Worm (Caenorhabditis elegans): ENCODE data around the gene adt-1.
A peak's percentile ranks its signal among the peaks of the same experiment; 100 is the strongest.

adt-1 gene

DNA sequence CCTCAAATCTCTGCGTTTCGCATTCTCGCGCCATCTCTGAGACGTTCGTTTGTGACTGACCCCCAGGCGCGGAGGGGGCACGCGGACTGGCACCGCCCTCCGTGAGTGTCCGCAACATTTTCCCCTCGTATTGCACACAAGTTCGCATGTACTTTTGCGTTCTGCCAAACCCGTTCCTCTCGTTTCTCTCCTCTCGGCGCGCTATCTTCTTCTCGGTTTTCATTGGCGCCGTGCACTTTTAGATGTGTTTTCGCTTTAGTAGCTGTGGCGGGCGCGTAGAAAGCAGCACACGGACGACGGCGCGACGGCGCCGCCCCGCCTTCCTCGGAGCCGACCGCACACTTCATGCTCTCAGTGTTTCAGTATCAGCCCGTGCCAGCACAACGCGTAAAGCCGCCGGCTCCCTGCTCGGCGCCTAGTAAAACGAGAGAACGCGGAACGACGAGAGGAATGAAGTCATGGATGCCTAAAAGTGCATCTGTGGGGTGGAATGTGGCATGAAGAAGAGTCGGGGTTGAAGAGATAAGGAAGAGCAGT lies 23.2 kb upstream of the adt-1 start:
- TF ChIP-seq nhr-76 (tag; optimal IDR thresholded peaks at IDR 0.05) (no peak), unc-120 (tag; optimal IDR thresholded peaks at IDR 0.05; ENCODE audit: poor library complexity, severe bottlenecking) (no peak), ceh-43 (GFP tag; optimal IDR thresholded peaks at IDR 0.05) (no peak), elt-3 (tag; optimal IDR thresholded peaks at IDR 0.05) (no peak), mep-1 (tag; optimal IDR thresholded peaks at IDR 0.05) (no peak), nhr-12 (tag; optimal IDR thresholded peaks at IDR 0.05) (no peak), sptf-1 (tag; optimal IDR thresholded peaks at IDR 0.05) (no peak), cnd-1 (tag; optimal IDR thresholded peaks at IDR 0.05) (no peak), ham-2 (GFP tag; optimal IDR thresholded peaks at IDR 0.05) (no peak), drap-1 (GFP tag; optimal IDR thresholded peaks at IDR 0.05) (no peak), nhr-28 (tag; optimal IDR thresholded peaks at IDR 0.05) (no peak), flh-1 (GFP tag; optimal IDR thresholded peaks at IDR 0.05) (no peak), lin-32 (GFP tag; optimal IDR thresholded peaks at IDR 0.05) (no peak)

DNA sequence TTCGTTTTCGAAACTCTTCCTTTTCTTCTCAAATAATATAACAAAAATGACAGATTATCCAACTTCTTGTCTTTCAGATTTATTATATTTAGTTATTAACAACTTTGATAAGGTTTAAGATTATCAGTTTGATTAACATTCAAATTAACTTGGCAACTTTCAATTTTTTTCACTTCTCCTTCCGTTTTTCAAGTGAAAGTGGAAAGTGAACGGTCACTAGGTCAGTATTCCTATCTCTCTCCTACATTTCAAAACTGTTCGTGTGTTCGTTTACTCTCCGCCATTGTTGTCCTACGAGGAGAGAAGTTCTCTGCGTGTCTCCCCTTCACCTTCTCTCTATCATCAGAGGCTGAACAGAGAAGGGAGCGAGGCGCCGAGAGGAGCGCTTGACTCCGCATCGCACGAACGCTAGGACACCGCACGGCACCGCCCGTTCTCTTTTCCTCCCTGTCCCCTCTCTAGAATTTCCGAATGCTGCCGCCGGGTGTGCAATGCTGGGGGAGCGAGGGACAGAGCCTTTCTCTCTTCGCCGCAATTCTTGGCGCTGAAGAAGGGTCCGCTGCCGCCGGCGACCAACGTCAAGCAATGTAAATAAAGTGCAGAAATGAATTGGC lies 22.1 kb upstream of the adt-1 start:
- TF ChIP-seq mls-2 (tag; optimal IDR thresholded peaks at IDR 0.05) (no peak), blmp-1 (tag; optimal IDR thresholded peaks at IDR 0.05) (peak; percentile 79), ceh-39 (tag; optimal IDR thresholded peaks at IDR 0.05) (no peak), ham-2 (GFP tag; optimal IDR thresholded peaks at IDR 0.05) (peak; percentile 26), drap-1 (GFP tag; optimal IDR thresholded peaks at IDR 0.05) (no peak), snpc-4 (tag; optimal IDR thresholded peaks at IDR 0.05) (no peak), unc-39 (tag; optimal IDR thresholded peaks at IDR 0.05) (no peak), M03D4.4 (tag; optimal IDR thresholded peaks at IDR 0.05) (no peak), mab-5 (tag; optimal IDR thresholded peaks at IDR 0.05) (no peak), nhr-237 (tag; optimal IDR thresholded peaks at IDR 0.05) (no peak), sptf-1 (tag; optimal IDR thresholded peaks at IDR 0.05) (no peak), unc-120 (tag; optimal IDR thresholded peaks at IDR 0.05; ENCODE audit: poor library complexity, severe bottlenecking) (no peak), mep-1 (tag; optimal IDR thresholded peaks at IDR 0.05) (no peak), zip-8 (tag; optimal IDR thresholded peaks at IDR 0.05) (no peak)

DNA sequence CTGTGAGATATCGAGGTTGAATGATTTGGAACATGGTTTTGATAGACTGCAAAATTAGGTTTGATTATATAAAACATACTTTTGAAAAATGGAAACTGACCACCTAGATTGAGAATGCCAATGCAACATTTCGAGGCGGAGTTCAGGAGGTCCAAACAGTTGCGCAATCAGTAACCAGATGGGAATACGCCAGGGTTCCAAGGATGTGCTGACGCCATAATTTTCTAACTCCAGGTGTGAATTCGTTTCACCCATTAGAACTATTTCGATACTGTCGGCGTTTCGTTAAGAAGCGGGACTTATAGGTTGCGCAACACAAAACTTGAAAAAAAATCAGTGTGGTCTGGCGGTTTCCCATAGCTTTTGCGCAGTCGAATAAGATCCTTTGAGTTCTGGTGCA lies 18.8 kb upstream of the adt-1 start, which contains the start of gene C02B4.3:
Gene C02B4.3, minus strand, starts transcription at position 34 of the 400 bp plus-strand sequence.
- TF ChIP-seq M03D4.4 (tag; optimal IDR thresholded peaks at IDR 0.05) (no peak), pha-4 (tag; optimal IDR thresholded peaks at IDR 0.05) (no peak), zip-8 (tag; optimal IDR thresholded peaks at IDR 0.05) (peak; percentile 94), elt-3 (tag; optimal IDR thresholded peaks at IDR 0.05) (no peak)

DNA sequence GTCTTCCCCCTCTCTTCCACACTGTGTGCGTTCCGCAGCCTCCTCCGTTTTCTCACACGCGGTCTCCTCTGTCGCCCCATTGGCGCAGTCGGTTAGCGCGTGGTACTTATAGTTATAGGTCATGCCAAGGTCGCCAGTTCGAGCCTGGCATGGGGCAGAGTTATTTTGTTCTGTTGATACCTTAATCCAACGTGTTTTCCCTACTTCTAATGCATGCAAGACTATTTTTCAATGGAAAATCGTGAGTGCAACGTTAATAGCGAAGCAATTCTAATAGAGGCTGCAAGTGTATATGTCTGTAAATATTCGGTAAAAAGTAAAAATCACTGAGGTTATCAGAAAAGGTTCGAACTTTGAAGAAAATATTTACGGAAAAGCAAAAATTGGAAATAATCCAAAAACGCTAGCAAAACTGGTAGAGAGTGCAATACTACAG lies 17.5 kb upstream of the adt-1 start:
- peak; percentile 83 for TF ChIP-seq ham-2 (GFP tag; optimal IDR thresholded peaks at IDR 0.05)
- peak; percentile 74 for TF ChIP-seq flh-1 (GFP tag; optimal IDR thresholded peaks at IDR 0.05)
- TF ChIP-seq mab-5 (tag; optimal IDR thresholded peaks at IDR 0.05): no peak
- TF ChIP-seq drap-1 (GFP tag; optimal IDR thresholded peaks at IDR 0.05): peak; percentile 91
- peak; percentile 76 for TF ChIP-seq bed-3 (GFP tag; optimal IDR thresholded peaks at IDR 0.05)
- no peak for TF ChIP-seq elt-3 (tag; optimal IDR thresholded peaks at IDR 0.05)
- no peak for TF ChIP-seq unc-62 (GFP tag; optimal IDR thresholded peaks at IDR 0.05)
- no peak for TF ChIP-seq blmp-1 (tag; optimal IDR thresholded peaks at IDR 0.05)
- TF ChIP-seq ceh-43 (GFP tag; optimal IDR thresholded peaks at IDR 0.05): peak; percentile 81
- TF ChIP-seq nhr-28 (tag; optimal IDR thresholded peaks at IDR 0.05): peak; percentile 18
- TF ChIP-seq lin-32 (GFP tag; optimal IDR thresholded peaks at IDR 0.05): peak; percentile 62
- TF ChIP-seq M03D4.4 (tag; optimal IDR thresholded peaks at IDR 0.05): peak; percentile 88
- TF ChIP-seq sem-2 (GFP tag; optimal IDR thresholded peaks at IDR 0.05): peak; percentile 82
- TF ChIP-seq ces-1 (GFP tag; optimal IDR thresholded peaks at IDR 0.05): peak; percentile 2
- no peak for TF ChIP-seq unc-39 (tag; optimal IDR thresholded peaks at IDR 0.05)
- TF ChIP-seq pha-4 (tag; optimal IDR thresholded peaks at IDR 0.05): peak; percentile 53
- TF ChIP-seq mep-1 (tag; optimal IDR thresholded peaks at IDR 0.05): peak; percentile 34
- TF ChIP-seq hlh-1 (tag; optimal IDR thresholded peaks at IDR 0.05): no peak
- no peak for TF ChIP-seq lsy-2 (tag; optimal IDR thresholded peaks at IDR 0.05)
- TF ChIP-seq unc-120 (tag; optimal IDR thresholded peaks at IDR 0.05; ENCODE audit: poor library complexity, severe bottlenecking): peak; percentile 83
- TF ChIP-seq nhr-237 (tag; optimal IDR thresholded peaks at IDR 0.05): no peak
- TF ChIP-seq cnd-1 (tag; optimal IDR thresholded peaks at IDR 0.05): peak; percentile 89
- peak; percentile 18 for TF ChIP-seq lin-13 (tag; optimal IDR thresholded peaks at IDR 0.05)
- peak; percentile 92 for TF ChIP-seq mls-2 (tag; optimal IDR thresholded peaks at IDR 0.05)
- peak; percentile 77 for TF ChIP-seq tbx-8 (GFP tag; optimal IDR thresholded peaks at IDR 0.05)
- peak; percentile 90 for TF ChIP-seq ceh-83 (GFP tag; optimal IDR thresholded peaks at IDR 0.05)
- TF ChIP-seq sptf-1 (tag; optimal IDR thresholded peaks at IDR 0.05): peak; percentile 92
- TF ChIP-seq nhr-2 (tag; optimal IDR thresholded peaks at IDR 0.05): no peak
